Fruit fly (Drosophila melanogaster) whole organism, adult: ENCODE measurements around the gene eIF2Bepsilon.

Experiments used
- CG14711 ChIP-seq: fragments of 200-800 bp; sonication (Bioruptor generic); optimal IDR thresholded peaks from 2 replicates; lab custom pipeline; 2018; ENCODE audit warnings: missing biosample characterization, mild to moderate bottlenecking, missing genetic modification characterization, moderate library complexity
- kay ChIP-seq: fragments of 200-800 bp; sonication (Bioruptor generic); peaks from one replicate; lab custom pipeline; 2016; ENCODE audit warnings: missing biosample characterization, missing genetic modification characterization, borderline replicate concordance

DNA sequence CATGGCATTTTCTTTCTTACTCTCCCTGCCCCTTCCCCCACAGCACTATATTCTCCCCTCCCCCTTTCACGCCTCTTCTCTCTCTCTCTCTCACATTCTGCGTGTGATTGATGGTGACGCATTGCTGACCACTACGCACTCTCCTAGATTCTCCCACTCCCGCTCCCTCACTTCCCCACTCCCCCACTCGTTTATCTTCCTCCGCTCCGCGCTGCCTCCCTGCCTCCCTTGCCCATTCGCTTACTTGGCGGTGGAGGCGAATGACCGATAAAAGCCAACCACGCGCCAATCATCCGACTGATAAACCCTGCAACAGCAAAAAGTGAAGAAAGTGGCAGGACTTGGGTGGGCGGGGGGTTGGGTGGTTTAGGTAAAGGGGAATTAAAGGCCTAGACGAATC is 27.6 kb upstream of the eIF2Bepsilon start:
- TF ChIP-seq CG14711 (tag; lab: Kevin White, UChicago) = no peak
- TF ChIP-seq kay (GFP tag; lab: Kevin White, UChicago) = no peak
